Worm (Caenorhabditis elegans) whole organism, L4/young adult: ENCODE results near the gene nhx-3.
"Not testable (repeated sequence)": the region's sequence is repeated elsewhere in the genome, so short reads cannot be mapped to it uniquely, and the experiment has no call there.

Source experiments
- W03F9.2 ChIP-seq: fragments of 150-350 bp; optimal IDR thresholded peaks from 2 replicates; lab custom pipeline; 2014; ENCODE audit warnings: missing biosample characterization, missing genetic modification characterization
- dao-5 ChIP-seq: sonication (generic microtip); optimal IDR thresholded peaks from 2 replicates; lab custom pipeline; 2016; ENCODE audit warnings: missing genotype, missing genetic modification characterization, moderate library complexity, missing compliant biosample characterization
- him-1 ChIP-seq: sonication (generic microtip); optimal IDR thresholded peaks from 2 replicates; lab custom pipeline; 2016; ENCODE audit warnings: missing genotype, missing genetic modification reagents, missing genetic modification characterization, missing compliant biosample characterization

The nhx-3 gene

ce11 chrV:7539015-7539414, 6.3 kb downstream of the nhx-3 start, which contains the start of gene srh-268:
Gene srh-268 (plus strand): TSS chrV:7539315.
- TF ChIP-seq him-1 (tag; lab: Kevin White, UChicago) (no peak), dao-5 (tag; lab: Kevin White, UChicago) (no peak), W03F9.2 (tag; lab: Kevin White, UChicago) (no peak)

ce11 chrV:7538018-7538417, 7.3 kb downstream of the nhx-3 start, which contains the start of gene C54F6.12:
Gene C54F6.12 (minus strand): TSS chrV:7538118.
- TF ChIP-seq dao-5 (tag; lab: Kevin White, UChicago) (no peak), W03F9.2 (tag; lab: Kevin White, UChicago) (no peak), him-1 (tag; lab: Kevin White, UChicago) (no peak)

- no peak for TF ChIP-seq dao-5 (tag; lab: Kevin White, UChicago)
- no peak for TF ChIP-seq W03F9.2 (tag; lab: Kevin White, UChicago)
- TF ChIP-seq him-1 (tag; lab: Kevin White, UChicago): no peak
Observed at ce11 chrV:7532947-7533346, 12.4 kb downstream of the nhx-3 start, which contains the start of gene C54F6.3. Gene C54F6.3 (plus strand): TSS chrV:7533247.

- TF ChIP-seq W03F9.2 (tag; lab: Kevin White, UChicago) (no peak), dao-5 (tag; lab: Kevin White, UChicago) (no peak), him-1 (tag; lab: Kevin White, UChicago) (no peak)
Observed at ce11 chrV:7529840-7530239, 15.5 kb downstream of the nhx-3 start, which contains the start of gene swt-2. Gene swt-2 (plus strand): TSS chrV:7530140.

ce11 chrV:7528816-7529215, 16.5 kb downstream of the nhx-3 start, which contains the start of gene C54F6.5:
Gene C54F6.5 (plus strand): TSS chrV:7529116.
- TF ChIP-seq dao-5 (tag; lab: Kevin White, UChicago): no peak

ce11 chrV:7527153-7527552, 18.2 kb downstream of the nhx-3 start, which contains the start of gene C54F6.17:
Gene C54F6.17 (plus strand): TSS chrV:7527453.
- TF ChIP-seq dao-5 (tag; lab: Kevin White, UChicago) (no peak), him-1 (tag; lab: Kevin White, UChicago) (no peak), W03F9.2 (tag; lab: Kevin White, UChicago) (no peak)

- no peak for TF ChIP-seq him-1 (tag; lab: Kevin White, UChicago)
- no peak for TF ChIP-seq W03F9.2 (tag; lab: Kevin White, UChicago)
- TF ChIP-seq dao-5 (tag; lab: Kevin White, UChicago): no peak
Observed at ce11 chrV:7525695-7526094, 19.6 kb downstream of the nhx-3 start, which contains the start of gene C54F6.18. Gene C54F6.18 (plus strand): TSS chrV:7525995.

ce11 chrV:7524447-7524846, 20.9 kb downstream of the nhx-3 start, which contains the start of gene C54F6.20:
Gene C54F6.20 (plus strand): TSS chrV:7524747.
- TF ChIP-seq W03F9.2 (tag; lab: Kevin White, UChicago): no peak
- TF ChIP-seq dao-5 (tag; lab: Kevin White, UChicago): no peak
- TF ChIP-seq him-1 (tag; lab: Kevin White, UChicago): no peak

ce11 chrV:7523392-7523791, 21.9 kb downstream of the nhx-3 start, which contains the start of gene C54F6.6:
Gene C54F6.6 (plus strand): TSS chrV:7523692.
- TF ChIP-seq dao-5 (tag; lab: Kevin White, UChicago): no peak
- TF ChIP-seq W03F9.2 (tag; lab: Kevin White, UChicago): no peak
- no peak for TF ChIP-seq him-1 (tag; lab: Kevin White, UChicago)

- TF ChIP-seq him-1 (tag; lab: Kevin White, UChicago): no peak
- no peak for TF ChIP-seq dao-5 (tag; lab: Kevin White, UChicago)
- TF ChIP-seq W03F9.2 (tag; lab: Kevin White, UChicago): no peak
Observed at ce11 chrV:7522279-7522678, 23.0 kb downstream of the nhx-3 start, which contains the start of gene C54F6.15. Gene C54F6.15 (minus strand): TSS chrV:7522379.

- TF ChIP-seq W03F9.2 (tag; lab: Kevin White, UChicago): no peak
- TF ChIP-seq him-1 (tag; lab: Kevin White, UChicago): no peak
- TF ChIP-seq dao-5 (tag; lab: Kevin White, UChicago): no peak
Observed at ce11 chrV:7521304-7521703, 24.0 kb downstream of the nhx-3 start.

ce11 chrV:7520077-7520476, 25.2 kb downstream of the nhx-3 start, which contains the start of gene srb-19:
Gene srb-19 (minus strand): TSS chrV:7520177.
- TF ChIP-seq him-1 (tag; lab: Kevin White, UChicago): no peak
- no peak for TF ChIP-seq W03F9.2 (tag; lab: Kevin White, UChicago)
- TF ChIP-seq dao-5 (tag; lab: Kevin White, UChicago): no peak

ce11 chrV:7514939-7515338, 30.4 kb downstream of the nhx-3 start, which contains the start of gene srb-18:
Gene srb-18 (plus strand): TSS chrV:7515239.
- TF ChIP-seq W03F9.2 (tag; lab: Kevin White, UChicago) (no peak), him-1 (tag; lab: Kevin White, UChicago) (no peak), dao-5 (tag; lab: Kevin White, UChicago) (no peak)

ce11 chrV:7511465-7511864, 33.9 kb downstream of the nhx-3 start, which contains the start of gene nhr-171:
Gene nhr-171 (plus strand): TSS chrV:7511765.
- not testable (repeated sequence) for TF ChIP-seq him-1, W03F9.2, dao-5 (tag; lab: Kevin White, UChicago)
